Fruit fly (Drosophila melanogaster) whole organism: ENCODE data around the gene CG2909.

ENCODE experiments used
- CG8478 ChIP-seq: fragments of >200 bp; optimal IDR thresholded peaks from 2 replicates; lab custom pipeline; 2018; ENCODE audit warnings: inconsistent platforms
- Dll ChIP-seq: fragments of >200 bp; optimal IDR thresholded peaks from 2 replicates; lab custom pipeline; 2017
- EcR ChIP-seq, 2 experiments: fragments of >200 bp; optimal IDR thresholded peaks; 2 replicates each; lab custom pipeline; 2017; ENCODE audit warnings: missing biosample characterization in 2 of 2, missing genetic modification characterization in 2 of 2, missing genetic modification reagents in 2 of 2
- pan ChIP-seq: fragments of >200 bp; optimal IDR thresholded peaks from 2 replicates; lab custom pipeline; 2017
- psq ChIP-seq: fragments of >200 bp; optimal IDR thresholded peaks from 2 replicates; lab custom pipeline; 2017
- usp ChIP-seq: fragments of >200 bp; optimal IDR thresholded peaks from 2 replicates; lab custom pipeline; 2017; ENCODE audit warnings: missing biosample characterization, missing genetic modification characterization, mixed read lengths

DNA sequence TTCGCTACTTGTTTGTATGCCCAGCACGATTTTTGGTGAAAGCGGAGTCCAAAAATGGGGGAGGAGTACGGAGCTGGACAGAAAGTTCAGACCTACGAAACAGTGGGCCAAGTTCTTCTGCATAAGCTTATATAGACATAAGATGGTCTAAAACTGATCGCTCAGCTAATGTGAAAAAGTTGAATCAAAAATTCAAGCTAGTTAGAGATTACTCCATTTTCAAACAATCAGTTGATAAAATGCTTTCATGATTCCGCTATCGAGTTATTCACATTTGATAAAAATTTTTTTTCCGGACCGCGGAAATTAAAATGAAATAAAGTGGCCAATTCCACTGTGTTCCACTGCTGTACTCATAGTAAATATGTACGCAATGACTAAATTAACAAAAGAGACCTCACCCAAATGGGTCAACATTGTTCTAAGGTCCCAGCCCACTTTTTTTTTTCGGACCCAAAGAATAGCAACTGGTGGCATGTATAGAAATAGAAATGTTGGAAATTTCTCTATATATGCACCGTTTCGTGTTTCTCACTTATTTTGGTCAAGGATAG is 5.8 kb upstream of the CG2909 start:
- no peak for TF ChIP-seq EcR (GFP tag; optimal IDR thresholded peaks at IDR 0.05; lab: Kevin White, UChicago)
- no peak for TF ChIP-seq usp (GFP tag; lab: Kevin White, UChicago)
- TF ChIP-seq psq (lab: Kevin White, UChicago): no peak
- TF ChIP-seq pan (lab: Kevin White, UChicago): no peak
- no peak for TF ChIP-seq CG8478 (lab: Kevin White, UChicago)
- no peak for TF ChIP-seq Dll (lab: Kevin White, UChicago)
